Worm (Caenorhabditis elegans): Measurements from ENCODE around the gene K09E9.7.

Gene K09E9.7

DNA sequence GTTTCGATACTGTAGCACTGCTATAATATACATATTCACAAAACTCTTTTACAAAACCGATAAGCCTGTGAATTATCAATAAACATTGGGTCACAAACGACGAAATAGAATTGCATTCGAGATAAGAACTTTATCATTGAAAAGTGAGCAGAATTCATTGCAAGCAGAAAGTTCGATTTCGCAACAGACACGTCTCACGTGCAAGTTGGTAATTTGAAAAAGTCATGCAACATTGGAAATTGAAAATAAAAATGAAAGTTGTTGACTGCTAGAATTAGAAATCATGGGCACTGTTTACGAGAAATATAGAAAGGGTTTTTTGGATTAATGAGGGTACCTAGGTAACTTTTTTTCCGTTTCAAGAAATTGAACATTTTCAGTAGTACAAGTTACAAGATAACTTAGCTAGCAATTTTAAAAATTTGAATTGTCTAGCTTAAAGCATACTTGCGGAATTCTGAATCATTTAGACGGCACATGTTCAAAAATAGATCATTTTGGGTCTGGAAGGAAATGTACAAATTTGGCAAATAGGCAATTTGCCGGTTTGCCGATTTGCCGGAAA is 30.1 kb upstream of the K09E9.7 start (continued):
- TF ChIP-seq ceh-88 (GFP tag; IDR thresholded peaks at IDR 0.05): no peak
- TF ChIP-seq pax-3 (tag; optimal IDR thresholded peaks at IDR 0.05): peak; percentile 51
- TF ChIP-seq sptf-1 (tag; optimal IDR thresholded peaks at IDR 0.05): no peak
- TF ChIP-seq mef-2 (tag; optimal IDR thresholded peaks at IDR 0.05): no peak
- no peak for TF ChIP-seq ceh-63 (GFP tag; optimal IDR thresholded peaks at IDR 0.05)
- no peak for TF ChIP-seq dsc-1 (tag; optimal IDR thresholded peaks at IDR 0.05)
- TF ChIP-seq rnt-1 (tag; optimal IDR thresholded peaks at IDR 0.05): no peak
- TF ChIP-seq C34B4.2 (tag; optimal IDR thresholded peaks at IDR 0.05): no peak
- no peak for TF ChIP-seq alr-1 (tag; optimal IDR thresholded peaks at IDR 0.05; ENCODE audit: borderline replicate concordance)
- peak; percentile 45 for TF ChIP-seq mep-1 (tag; optimal IDR thresholded peaks at IDR 0.05)
- peak; percentile 37 for TF ChIP-seq snpc-4 (tag; optimal IDR thresholded peaks at IDR 0.05)
- no peak for TF ChIP-seq ceh-90 (tag; optimal IDR thresholded peaks at IDR 0.05)
- peak; percentile 18 for TF ChIP-seq nhr-85 (tag)
- no peak for TF ChIP-seq lin-13 (GFP tag; optimal IDR thresholded peaks at IDR 0.05)
- peak; percentile 66 for TF ChIP-seq jun-1 (tag; optimal IDR thresholded peaks at IDR 0.05)
- no peak for TF ChIP-seq egl-27 (tag; optimal IDR thresholded peaks at IDR 0.05)
- TF ChIP-seq unc-130 (tag; optimal IDR thresholded peaks at IDR 0.05): peak; percentile 15
- TF ChIP-seq dpl-1 (GFP tag; optimal IDR thresholded peaks at IDR 0.05): peak in 1 of 3 experiments; percentile 7
- peak; percentile 55 for TF ChIP-seq snu-23 (GFP tag; optimal IDR thresholded peaks at IDR 0.05)
- no peak for TF ChIP-seq tlp-1 (tag; optimal IDR thresholded peaks at IDR 0.05)
- TF ChIP-seq C04F5.9 (tag; optimal IDR thresholded peaks at IDR 0.05): no peak
- TF ChIP-seq fos-1 (tag; optimal IDR thresholded peaks at IDR 0.05): no peak
- TF ChIP-seq zip-4 (GFP tag; optimal IDR thresholded peaks at IDR 0.05): peak; percentile 76
- 0 out of 2 replicates have a peak, but pooled peaks have one; percentile 30 for TF ChIP-seq grh-1 (GFP tag; IDR thresholded peaks at IDR 0.05)
- no peak for TF ChIP-seq ces-1 (GFP tag; optimal IDR thresholded peaks at IDR 0.05)
- TF ChIP-seq mab-9 (GFP tag; IDR thresholded peaks at IDR 0.05): peak; percentile 35; the same call in 1 of the 2 replicates
- TF ChIP-seq unc-30 (tag; optimal IDR thresholded peaks at IDR 0.05): no peak
- no peak for TF ChIP-seq ceh-8 (GFP tag; optimal IDR thresholded peaks at IDR 0.05)
- no peak for TF ChIP-seq nhr-76 (tag; optimal IDR thresholded peaks at IDR 0.05)
- TF ChIP-seq zag-1 (tag; optimal IDR thresholded peaks at IDR 0.05): no peak
- no peak for TF ChIP-seq lin-39 (tag; optimal IDR thresholded peaks at IDR 0.05)
- TF ChIP-seq mdl-1 (tag; optimal IDR thresholded peaks at IDR 0.05): peak in 1 of 2 experiments; percentile 83
- TF ChIP-seq elt-2 (tag; optimal IDR thresholded peaks at IDR 0.05): peak; percentile 99
- no peak for TF ChIP-seq aha-1 (tag; optimal IDR thresholded peaks at IDR 0.05)
- no peak for TF ChIP-seq vab-15 (tag; optimal IDR thresholded peaks at IDR 0.05)
- TF ChIP-seq nhr-47 (tag; optimal IDR thresholded peaks at IDR 0.05): peak; percentile 52
- TF ChIP-seq nhr-12 (tag; optimal IDR thresholded peaks at IDR 0.05): no peak
- no peak for TF ChIP-seq ets-5 (GFP tag; IDR thresholded peaks at IDR 0.05)
- no peak for TF ChIP-seq sup-37 (GFP tag; optimal IDR thresholded peaks at IDR 0.05)
- TF ChIP-seq ztf-11 (tag; optimal IDR thresholded peaks at IDR 0.05): no peak
- no peak for TF ChIP-seq unc-62 (GFP tag; optimal IDR thresholded peaks at IDR 0.05)
- TF ChIP-seq hlh-17 (GFP tag; optimal IDR thresholded peaks at IDR 0.05; ENCODE audit: borderline replicate concordance): no peak
- peak; percentile 63 for TF ChIP-seq skn-1 (tag; optimal IDR thresholded peaks at IDR 0.05)
- TF ChIP-seq hpl-2 (GFP tag; optimal IDR thresholded peaks at IDR 0.05): peak; percentile 84
- TF ChIP-seq Y116A8C.19 (tag; optimal IDR thresholded peaks at IDR 0.05; ENCODE audit: borderline replicate concordance): no peak
- TF ChIP-seq nhr-237 (tag; optimal IDR thresholded peaks at IDR 0.05): no peak
- peak in 3 of 6 experiments; percentile 17 to 21 (median 18) for TF ChIP-seq elt-3 (tag; optimal IDR thresholded peaks at IDR 0.05)
- TF ChIP-seq C16A3.4 (tag; optimal IDR thresholded peaks at IDR 0.05): peak; percentile 31
- no peak for TF ChIP-seq sox-4 (tag; optimal IDR thresholded peaks at IDR 0.05)
- no peak for TF ChIP-seq irx-1 (tag; optimal IDR thresholded peaks at IDR 0.05)
- TF ChIP-seq efl-3 (GFP tag; optimal IDR thresholded peaks at IDR 0.05): no peak
- TF ChIP-seq nhr-19 (GFP tag; conservative IDR thresholded peaks at IDR 0.05): 0 out of 2 replicates have a peak, but pooled peaks have one; percentile 18

Measured in whole organism, L1 larva.